Worm (Caenorhabditis elegans) whole organism, early embryonic: ENCODE measurements around the gene clec-197.

Experiments used
- ama-1 ChIP-seq: fragments of 150-350 bp; optimal IDR thresholded peaks from 2 replicates; lab custom pipeline; 2014
- ceh-13 ChIP-seq: fragments of 200-800 bp; sonication (Bioruptor generic); optimal IDR thresholded peaks from 2 replicates; lab custom pipeline; 2018; ENCODE audit warnings: mild to moderate bottlenecking, missing genetic modification characterization, missing compliant biosample characterization
- ets-7 ChIP-seq: sonication (generic microtip); optimal IDR thresholded peaks from 2 replicates; lab custom pipeline; 2016; ENCODE audit warnings: missing genotype, missing genetic modification characterization, missing compliant biosample characterization
- pes-1 ChIP-seq: fragments of 200-800 bp; sonication (Bioruptor generic); IDR thresholded peaks from 2 replicates; pipeline ENCODE4 v1.3.6; 2022; ENCODE audit warnings: missing genetic modification reagents, missing genetic modification characterization, missing compliant biosample characterization
- sea-1 ChIP-seq: fragments of 200-800 bp; sonication (Bioruptor generic); conservative IDR thresholded peaks from 2 replicates; pipeline ENCODE4 v1.3.6; 2022; ENCODE audit warnings: missing genetic modification characterization, missing compliant biosample characterization
- tra-4 ChIP-seq: sonication (generic microtip); optimal IDR thresholded peaks from 2 replicates; lab custom pipeline; 2017; ENCODE audit warnings: missing genetic modification characterization, missing compliant biosample characterization

DNA sequence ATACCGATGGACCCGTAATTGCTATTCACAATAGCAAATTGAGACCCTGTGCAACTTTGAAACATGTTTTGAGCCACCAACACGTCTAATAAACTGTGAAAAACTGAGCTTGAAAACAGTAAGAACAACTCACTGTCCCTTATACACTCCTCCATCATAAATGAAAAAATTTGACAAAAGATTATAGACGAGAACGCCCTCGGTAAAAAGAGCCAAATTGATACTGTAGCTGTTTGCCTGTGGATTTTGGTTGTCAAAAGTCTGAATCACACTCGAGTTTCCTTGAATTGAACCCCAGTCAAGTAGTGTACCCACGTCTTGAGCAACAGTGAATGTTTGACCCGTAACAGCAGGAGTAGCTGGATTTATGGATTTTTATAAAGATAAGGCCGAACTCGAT lies 5.5 kb downstream of the clec-197 start:
- TF ChIP-seq ama-1 (no peak), ceh-13 (GFP tag; lab: Kevin White, UChicago) (no peak), ets-7 (no peak), sea-1 (GFP tag; lab: Robert Waterston, UW) (no peak), pes-1 (GFP tag; lab: Robert Waterston, UW) (no peak), tra-4 (no peak)
